Worm (Caenorhabditis elegans) whole organism, L1 larva: ENCODE measurements around the gene cld-1.

Experiments used
- C16A3.4 ChIP-seq: fragments of 150-350 bp; optimal IDR thresholded peaks from 2 replicates; lab custom pipeline; 2014; ENCODE audit warnings: missing biosample characterization, missing genetic modification characterization
- Y116A8C.19 ChIP-seq: sonication (generic microtip); optimal IDR thresholded peaks from 2 replicates; lab custom pipeline; 2016; ENCODE audit warnings: missing compliant biosample characterization, missing genetic modification characterization, borderline replicate concordance
- blmp-1 ChIP-seq: fragments of 150-350 bp; optimal IDR thresholded peaks from 2 replicates; lab custom pipeline; 2014; ENCODE audit warnings: missing biosample characterization, missing genetic modification characterization
- ceh-63 ChIP-seq: fragments of 200-800 bp; sonication (Bioruptor generic); optimal IDR thresholded peaks from 2 replicates; lab custom pipeline; 2018; ENCODE audit warnings: mild to moderate bottlenecking, missing genetic modification characterization, missing compliant biosample characterization
- dpl-1 ChIP-seq, 3 experiments: fragments of 150-350 bp in 2 of 3; sonication (generic microtip) in 1 of 3; optimal IDR thresholded peaks; 2 replicates each; lab custom pipeline; 2014 to 2017; ENCODE audit warnings: missing biosample characterization in 3 of 3, missing genetic modification characterization in 3 of 3, missing genetic modification reagents in 3 of 3
- efl-1 ChIP-seq, 4 experiments: fragments of 150-350 bp; optimal IDR thresholded peaks in 3 of 4; peaks in 1 of 4; 1 replicate in 1 of 4; 2 replicates in 3 of 4; lab custom pipeline; 2014; ENCODE audit warnings: missing biosample characterization in 2 of 4, missing genetic modification characterization in 2 of 4, missing genetic modification reagents in 2 of 4
- efl-3 ChIP-seq: fragments of 200-800 bp; sonication (Bioruptor generic); optimal IDR thresholded peaks from 2 replicates; lab custom pipeline; 2018; ENCODE audit warnings: mild to moderate bottlenecking, missing genetic modification characterization, missing compliant biosample characterization
- elt-2 ChIP-seq: sonication (generic microtip); optimal IDR thresholded peaks from 2 replicates; lab custom pipeline; 2016; ENCODE audit warnings: missing genetic modification characterization, mild to moderate bottlenecking, inconsistent platforms, missing compliant biosample characterization, missing genetic modification reagents
- ets-5 ChIP-seq: fragments of 200-800 bp; sonication (Bioruptor generic); IDR thresholded peaks from 2 replicates; pipeline ENCODE4 v1.3.6; 2022; ENCODE audit warnings: missing genetic modification characterization, missing compliant biosample characterization
- fkh-10 ChIP-seq: sonication (generic microtip); optimal IDR thresholded peaks from 2 replicates; lab custom pipeline; 2017; ENCODE audit warnings: missing biosample characterization, missing genetic modification reagents, missing genetic modification characterization
- fkh-4 ChIP-seq: sonication (generic microtip); optimal IDR thresholded peaks from 2 replicates; lab custom pipeline; 2016; ENCODE audit warnings: missing compliant biosample characterization, missing genetic modification characterization, borderline replicate concordance
- hlh-17 ChIP-seq: fragments of 200-800 bp; sonication (Bioruptor generic); optimal IDR thresholded peaks from 2 replicates; lab custom pipeline; 2018; ENCODE audit warnings: missing genetic modification characterization, mild to moderate bottlenecking, missing compliant biosample characterization, moderate library complexity, borderline replicate concordance
- hlh-4 ChIP-seq: sonication (generic microtip); optimal IDR thresholded peaks from 2 replicates; lab custom pipeline; 2016; ENCODE audit warnings: mild to moderate bottlenecking, missing genetic modification characterization, missing compliant biosample characterization
- lin-35 ChIP-seq, 2 experiments: fragments of 150-350 bp; optimal IDR thresholded peaks; 2 replicates each; lab custom pipeline; 2014; ENCODE audit warnings: missing biosample characterization in 2 of 2, missing genetic modification characterization in 2 of 2, missing genetic modification reagents in 2 of 2
- lsy-2 ChIP-seq, 2 experiments: fragments of 150-350 bp; optimal IDR thresholded peaks; 2 replicates each; lab custom pipeline; 2014; ENCODE audit warnings: missing biosample characterization in 2 of 2, missing genetic modification characterization in 2 of 2
- mab-9 ChIP-seq: fragments of 200-800 bp; sonication (Bioruptor generic); IDR thresholded peaks from 2 replicates; pipeline ENCODE4 v1.3.6; 2022; ENCODE audit warnings: missing genetic modification reagents, missing genetic modification characterization, missing compliant biosample characterization
- mdl-1 ChIP-seq, 2 experiments: fragments of 150-350 bp; optimal IDR thresholded peaks; 2 replicates each; lab custom pipeline; 2014 to 2017; ENCODE audit warnings: missing biosample characterization in 2 of 2, missing genetic modification characterization in 2 of 2, inconsistent platforms in 1 of 2
- nhr-11 ChIP-seq: fragments of 150-350 bp; optimal IDR thresholded peaks from 2 replicates; lab custom pipeline; 2014; ENCODE audit warnings: missing biosample characterization, missing genetic modification characterization
- nhr-20 ChIP-seq: sonication (generic microtip); optimal IDR thresholded peaks from 2 replicates; lab custom pipeline; 2016; ENCODE audit warnings: mild to moderate bottlenecking, missing genetic modification characterization, missing compliant biosample characterization
- nhr-76 ChIP-seq: sonication (generic microtip); optimal IDR thresholded peaks from 2 replicates; lab custom pipeline; 2017; ENCODE audit warnings: missing biosample characterization, missing genetic modification characterization
- nhr-77 ChIP-seq: fragments of 150-350 bp; optimal IDR thresholded peaks from 2 replicates; lab custom pipeline; 2014; ENCODE audit warnings: missing biosample characterization, missing genetic modification characterization
- nhr-84 ChIP-seq: sonication (generic microtip); optimal IDR thresholded peaks from 2 replicates; lab custom pipeline; 2017; ENCODE audit warnings: missing biosample characterization, missing genetic modification characterization
- nhr-85 ChIP-seq: sonication (generic microtip); peaks from one replicate; lab custom pipeline; 2016; ENCODE audit warnings: missing genetic modification characterization, inconsistent platforms, missing compliant biosample characterization
- sox-4 ChIP-seq: sonication (generic microtip); optimal IDR thresholded peaks from 2 replicates; lab custom pipeline; 2016; ENCODE audit warnings: missing genetic modification characterization, missing compliant biosample characterization
- sup-37 ChIP-seq: fragments of 200-800 bp; sonication (Bioruptor generic); optimal IDR thresholded peaks from 2 replicates; lab custom pipeline; 2018; ENCODE audit warnings: mild to moderate bottlenecking, missing genetic modification characterization, missing compliant biosample characterization
- swsn-7 ChIP-seq: sonication (generic microtip); optimal IDR thresholded peaks from 2 replicates; lab custom pipeline; 2016; ENCODE audit warnings: missing genetic modification characterization, missing compliant biosample characterization
- tbx-2 ChIP-seq: sonication (generic microtip); optimal IDR thresholded peaks from 2 replicates; lab custom pipeline; 2016; ENCODE audit warnings: missing genetic modification characterization, missing compliant biosample characterization
- unc-86 ChIP-seq: sonication (generic microtip); optimal IDR thresholded peaks from 2 replicates; lab custom pipeline; 2016; ENCODE audit warnings: missing genetic modification characterization, missing compliant biosample characterization
- zip-4 ChIP-seq: fragments of 200-800 bp; sonication (Bioruptor generic); optimal IDR thresholded peaks from 2 replicates; lab custom pipeline; 2018; ENCODE audit warnings: mild to moderate bottlenecking, missing genetic modification characterization, moderate library complexity, missing compliant biosample characterization
- ztf-11 ChIP-seq, 2 experiments: sonication (generic microtip); optimal IDR thresholded peaks; 2 replicates each; lab custom pipeline; 2016 to 2017; ENCODE audit warnings: missing genetic modification characterization in 2 of 2, missing biosample characterization in 1 of 2, missing compliant biosample characterization in 1 of 2

The cld-1 gene

DNA sequence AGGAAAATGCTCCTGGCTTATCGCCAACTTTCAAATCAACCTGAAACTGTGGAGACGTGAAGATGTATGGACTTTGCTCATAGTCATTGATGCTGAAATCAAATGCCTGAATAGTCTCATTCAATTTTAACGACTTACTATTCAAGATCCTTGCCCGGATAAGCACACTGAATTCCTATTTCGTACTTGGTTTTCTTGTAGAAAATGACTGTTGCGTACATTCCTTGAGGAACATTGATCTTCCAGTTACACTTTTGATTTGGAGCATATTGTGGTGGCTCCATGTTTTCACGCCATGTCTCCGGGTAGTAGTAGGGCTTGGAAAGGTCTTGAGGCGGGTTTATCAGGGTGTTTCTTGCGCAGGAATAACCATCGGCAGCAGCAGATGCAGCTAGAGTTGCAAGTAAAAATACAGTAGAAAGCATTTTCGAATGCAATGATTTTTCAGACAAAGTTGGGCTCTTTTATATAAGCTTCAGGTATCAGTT is 21.5 kb downstream of the cld-1 start, which contains the start of gene irg-6:
Gene irg-6 (minus strand): TSS at position 438 of the 488 bp plus-strand sequence.
- no peak for TF ChIP-seq nhr-76
- no peak for TF ChIP-seq nhr-20
- TF ChIP-seq dpl-1 (GFP tag; optimal IDR thresholded peaks at IDR 0.05; lab: Kevin White, UChicago): no peak
- TF ChIP-seq elt-2: no peak
- TF ChIP-seq ceh-63 (GFP tag; lab: Kevin White, UChicago): no peak
- peak; percentile 0 for TF ChIP-seq nhr-85 (tag; lab: Kevin White, UChicago)
- no peak for TF ChIP-seq swsn-7

DNA sequence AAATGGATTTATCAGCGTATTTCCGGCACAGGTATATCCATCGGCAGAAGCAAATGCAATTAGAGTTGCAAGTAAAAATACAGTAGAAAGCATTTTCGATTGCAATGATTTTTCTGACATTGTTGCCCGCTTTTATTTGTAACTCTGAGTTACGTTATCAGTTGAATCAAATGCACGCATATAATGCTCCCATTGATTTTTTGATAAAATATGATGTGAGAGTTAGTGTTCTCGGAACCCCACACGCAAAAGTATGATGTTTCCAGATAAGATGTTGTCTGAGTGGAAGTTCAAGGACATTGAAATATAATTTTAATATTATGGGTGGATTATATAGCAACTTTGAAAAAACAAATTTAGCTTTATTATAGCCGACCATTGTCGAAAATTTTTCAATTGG is 24.1 kb downstream of the cld-1 start, which contains the start of gene K08D8.5:
Gene K08D8.5 (minus strand): TSS at position 140 of the 400 bp plus-strand sequence.
- TF ChIP-seq ets-5 (no peak), efl-1 (optimal IDR thresholded peaks at IDR 0.05; lab: Kevin White, UChicago) (no peak), efl-1 (GFP tag; optimal IDR thresholded peaks at IDR 0.05 in 1 of 2; lab: Kevin White, UChicago) (no peak), elt-2 (peak; percentile 84)
- TF ChIP-seq, all 84 proteins: peak for 1

DNA sequence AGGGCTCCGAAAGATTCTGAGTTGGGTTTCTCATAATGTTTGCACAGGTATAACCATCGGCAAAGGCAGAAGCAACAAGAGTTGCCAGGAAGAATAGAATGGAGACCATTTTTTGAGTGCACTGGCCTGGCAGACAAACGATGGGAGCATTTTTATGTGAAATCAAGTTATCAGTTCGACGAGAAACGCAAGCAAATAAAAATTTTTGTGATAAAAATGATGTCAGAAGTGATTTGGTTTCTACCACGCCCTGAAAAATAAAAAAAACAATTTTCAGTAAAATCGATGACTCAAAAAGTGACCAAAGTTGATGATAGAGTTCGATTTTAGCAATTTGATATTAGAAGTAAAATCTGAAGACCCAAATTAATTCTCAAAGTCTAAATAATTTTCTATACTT is 26.2 kb downstream of the cld-1 start, which contains the start of gene K08D8.4:
Gene K08D8.4 (minus strand): TSS at position 128 of the 400 bp plus-strand sequence.
- TF ChIP-seq fkh-4 (tag; lab: Kevin White, UChicago) (no peak), elt-2 (peak; percentile 58), fkh-10 (no peak)

DNA sequence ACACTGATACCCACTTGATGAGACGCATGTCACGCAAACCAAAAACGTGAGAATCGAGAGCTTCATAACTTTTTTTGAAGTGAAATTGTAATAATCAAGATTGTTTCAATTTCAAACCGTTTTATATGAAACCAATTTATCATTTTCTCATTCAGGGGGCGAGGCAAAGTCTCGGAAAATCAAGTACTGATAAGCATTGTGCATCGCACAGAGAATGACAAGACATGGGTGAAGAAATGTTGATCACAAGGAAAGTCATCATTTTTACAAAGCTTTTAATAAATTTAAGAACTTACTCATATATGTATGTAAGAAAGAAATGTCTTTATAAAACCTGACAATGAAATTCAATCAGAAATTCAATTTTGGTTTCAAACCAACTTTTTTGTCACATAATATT is 29.5 kb downstream of the cld-1 start, which contains the start of gene K08D8.3:
Gene K08D8.3 (minus strand): TSS at position 131 of the 400 bp plus-strand sequence.
- TF ChIP-seq nhr-84 (tag; lab: Kevin White, UChicago) (no peak), mab-9 (no peak), swsn-7 (no peak), dpl-1 (GFP tag; optimal IDR thresholded peaks at IDR 0.05; lab: Kevin White, UChicago) (no peak), elt-2 (peak; percentile 86), efl-3 (GFP tag; lab: Kevin White, UChicago) (no peak), sox-4 (tag; lab: Kevin White, UChicago) (no peak), blmp-1 (tag; lab: Kevin White, UChicago) (no peak), nhr-85 (tag; lab: Kevin White, UChicago) (no peak), unc-86 (tag; lab: Kevin White, UChicago) (no peak), zip-4 (GFP tag; lab: Kevin White, UChicago) (no peak), lin-35 (GFP tag; optimal IDR thresholded peaks at IDR 0.05; lab: Kevin White, UChicago) (peak in 1 of 2 experiments; percentile 16), C16A3.4 (tag; lab: Kevin White, UChicago) (no peak), nhr-77 (no peak), fkh-10 (no peak), sup-37 (no peak), mdl-1 (tag; optimal IDR thresholded peaks at IDR 0.05; lab: Kevin White, UChicago) (no peak), nhr-20 (peak; percentile 11), ztf-11 (tag; optimal IDR thresholded peaks at IDR 0.05; lab: Kevin White, UChicago) (no peak), tbx-2 (tag; lab: Kevin White, UChicago) (no peak)

DNA sequence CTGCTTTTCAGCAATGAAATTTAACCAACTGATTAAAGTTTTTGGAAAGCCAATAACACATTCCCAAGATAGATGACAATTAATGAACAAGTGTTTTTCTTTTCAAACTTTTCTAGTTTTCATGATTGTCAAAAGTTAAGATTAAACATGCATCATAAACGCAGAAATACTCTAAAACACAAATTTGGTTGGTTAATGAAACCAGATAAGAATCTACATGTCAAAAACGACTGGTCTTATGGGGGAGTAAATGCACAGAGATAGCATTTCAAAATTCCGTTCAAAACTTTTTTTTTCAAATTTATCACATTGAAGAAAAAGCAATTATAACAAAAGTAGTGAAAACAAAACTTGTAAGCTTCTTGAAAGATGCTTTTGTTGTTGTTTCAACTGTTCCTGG is 32.4 kb downstream of the cld-1 start:
- no peak for TF ChIP-seq hlh-4 (tag; lab: Kevin White, UChicago)
- TF ChIP-seq Y116A8C.19 (tag; lab: Kevin White, UChicago): no peak

DNA sequence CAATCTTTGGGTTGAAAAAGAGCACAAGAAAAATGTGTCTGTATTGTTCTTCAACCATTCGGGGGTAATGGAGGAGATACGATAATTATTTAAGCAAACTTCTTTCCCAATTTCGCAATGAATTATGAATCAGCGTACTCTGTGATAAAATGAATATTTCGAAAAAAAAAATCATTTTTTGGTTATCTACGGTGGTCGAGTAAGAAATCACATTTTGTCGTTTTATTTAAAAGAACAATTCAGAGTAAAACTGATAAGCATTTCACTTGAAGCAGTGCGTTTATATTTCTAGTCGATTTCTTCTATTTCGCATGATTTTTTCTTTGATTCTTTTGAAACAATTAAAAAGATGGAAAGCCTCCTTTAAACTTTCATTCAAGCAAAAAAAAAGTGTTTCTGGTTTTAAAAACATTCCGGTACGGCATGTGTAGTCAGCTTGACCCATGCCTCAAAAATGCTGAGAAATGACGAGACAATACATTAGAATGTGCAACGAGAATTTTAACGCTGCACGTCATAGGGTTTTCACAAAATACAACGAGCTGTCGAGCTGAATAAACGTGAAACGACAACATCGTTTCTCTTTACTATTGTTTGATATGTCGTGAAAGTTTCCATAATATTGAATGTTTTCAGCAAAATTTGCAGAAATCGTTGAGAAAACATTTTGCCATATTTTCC is 33.5 kb downstream of the cld-1 start, which contains the start of gene K08D8.2:
Gene K08D8.2 (plus strand): TSS at position 631 of the 681 bp plus-strand sequence.
- TF ChIP-seq nhr-11 (tag; lab: Kevin White, UChicago) (no peak), lsy-2 (tag; optimal IDR thresholded peaks at IDR 0.05; lab: Kevin White, UChicago) (no peak), elt-2 (peak; percentile 49), hlh-17 (GFP tag; lab: Kevin White, UChicago) (no peak)
